Fruit fly (Drosophila melanogaster) whole organism, embryonic: Measurements from ENCODE around the gene CG4972.

ENCODE experiments used
- Bgb ChIP-seq: fragments of 200-800 bp; sonication (Bioruptor generic); IDR thresholded peaks from 2 replicates; pipeline ENCODE4 v1.3.6; 2022; ENCODE audit warnings: missing biosample characterization, missing genetic modification characterization; ENCODE audit not compliant: partially characterized antibody
- CG10543 ChIP-seq: fragments of 200-800 bp; sonication (Bioruptor generic); optimal IDR thresholded peaks from 3 replicates; lab custom pipeline; 2017; ENCODE audit warnings: missing biosample characterization, mild to moderate bottlenecking, missing genetic modification characterization, moderate library complexity
- CG10654 ChIP-seq: fragments of 200-800 bp; sonication (Bioruptor generic); optimal IDR thresholded peaks from 2 replicates; lab custom pipeline; 2016; ENCODE audit warnings: missing biosample characterization, missing genetic modification characterization
- CG12942 ChIP-seq: fragments of 200-800 bp; sonication (Bioruptor generic); optimal IDR thresholded peaks from 3 replicates; lab custom pipeline; 2016; ENCODE audit warnings: missing biosample characterization, missing genetic modification characterization
- CG13424 ChIP-seq: fragments of 200-800 bp; sonication (Bioruptor generic); optimal IDR thresholded peaks from 2 replicates; lab custom pipeline; 2019; ENCODE audit warnings: missing biosample characterization, mild to moderate bottlenecking, missing genetic modification characterization, moderate library complexity
- CG14667 ChIP-seq: fragments of 200-800 bp; sonication (Bioruptor generic); IDR thresholded peaks from 2 replicates; pipeline ENCODE4 v1.3.6; 2022; ENCODE audit warnings: missing biosample characterization, missing genetic modification characterization
- CG15479 ChIP-seq: fragments of 200-800 bp; sonication (Bioruptor generic); optimal IDR thresholded peaks from 3 replicates; lab custom pipeline; 2019; ENCODE audit warnings: missing biosample characterization, mild to moderate bottlenecking, missing genetic modification characterization, moderate library complexity
- CG15514 ChIP-seq: fragments of 200-800 bp; sonication (Bioruptor generic); optimal IDR thresholded peaks from 3 replicates; lab custom pipeline; 2017; ENCODE audit warnings: missing biosample characterization, missing genetic modification characterization, mild to moderate bottlenecking, moderate library complexity, missing genetic modification reagents
- CG15601 ChIP-seq: fragments of 200-800 bp; sonication (Bioruptor generic); optimal IDR thresholded peaks from 3 replicates; lab custom pipeline; 2019; ENCODE audit warnings: missing biosample characterization, mild to moderate bottlenecking, missing genetic modification characterization, moderate library complexity
- CG17361 ChIP-seq: fragments of 200-800 bp; sonication (Bioruptor generic); IDR thresholded peaks from 3 replicates; pipeline ENCODE4 v1.3.6; 2022; ENCODE audit warnings: missing biosample characterization, missing genetic modification characterization
- CG18262 ChIP-seq: fragments of 200-800 bp; optimal IDR thresholded peaks from 3 replicates; lab custom pipeline; 2019; ENCODE audit warnings: missing biosample characterization, mild to moderate bottlenecking, missing genetic modification characterization, moderate library complexity
- CG2129 ChIP-seq: fragments of 200-800 bp; sonication (Bioruptor generic); IDR thresholded peaks from 2 replicates; pipeline ENCODE4 v1.3.6; 2022; ENCODE audit warnings: missing biosample characterization, missing genetic modification characterization; ENCODE audit not compliant: partially characterized antibody
- CG2712 ChIP-seq: fragments of 200-800 bp; optimal IDR thresholded peaks from 3 replicates; lab custom pipeline; 2019; ENCODE audit warnings: missing biosample characterization, mild to moderate bottlenecking, missing genetic modification characterization, moderate library complexity
- CG7928 ChIP-seq: fragments of 200-800 bp; sonication (Bioruptor generic); optimal IDR thresholded peaks from 2 replicates; lab custom pipeline; 2017; ENCODE audit warnings: missing biosample characterization, mild to moderate bottlenecking, missing genetic modification characterization
- CG8281 ChIP-seq: fragments of 200-800 bp; sonication (Bioruptor generic); optimal IDR thresholded peaks from 2 replicates; lab custom pipeline; 2018; ENCODE audit warnings: missing biosample characterization, mild to moderate bottlenecking, missing genetic modification characterization, moderate library complexity
- CG8924 ChIP-seq: fragments of 200-800 bp; optimal IDR thresholded peaks from 3 replicates; lab custom pipeline; 2019; ENCODE audit warnings: missing biosample characterization, mild to moderate bottlenecking, missing genetic modification characterization, moderate library complexity
- CG9797 ChIP-seq: fragments of 200-800 bp; sonication (Bioruptor generic); optimal IDR thresholded peaks from 3 replicates; lab custom pipeline; 2018; ENCODE audit warnings: missing biosample characterization, mild to moderate bottlenecking, missing genetic modification characterization
- CG9932 ChIP-seq: fragments of 200-800 bp; sonication (Bioruptor generic); IDR thresholded peaks from 2 replicates; pipeline ENCODE4 v1.3.6; 2022; ENCODE audit warnings: missing biosample characterization, missing genetic modification characterization
- CoRest ChIP-seq: fragments of 200-800 bp; sonication (Bioruptor generic); optimal IDR thresholded peaks from 3 replicates; lab custom pipeline; 2018; ENCODE audit warnings: missing biosample characterization, mild to moderate bottlenecking, missing genetic modification characterization, moderate library complexity
- Dek ChIP-seq: fragments of 200-800 bp; sonication (Bioruptor generic); optimal IDR thresholded peaks from 3 replicates; lab custom pipeline; 2019; ENCODE audit warnings: missing biosample characterization, mild to moderate bottlenecking, missing genetic modification characterization, moderate library complexity
- Fer2 ChIP-seq: fragments of 200-800 bp; sonication (Bioruptor generic); optimal IDR thresholded peaks from 2 replicates; lab custom pipeline; 2018; ENCODE audit warnings: missing biosample characterization, mild to moderate bottlenecking, missing genetic modification characterization, moderate library complexity
- Fer3 ChIP-seq: fragments of 200-800 bp; sonication (Bioruptor generic); optimal IDR thresholded peaks from 2 replicates; lab custom pipeline; 2018; ENCODE audit warnings: missing biosample characterization, mild to moderate bottlenecking, missing genetic modification characterization, moderate library complexity
- HmgZ ChIP-seq: fragments of 200-800 bp; sonication (Bioruptor generic); optimal IDR thresholded peaks from 2 replicates; lab custom pipeline; 2018; ENCODE audit warnings: missing biosample characterization, mild to moderate bottlenecking, missing genetic modification characterization
- Lim3 ChIP-seq: fragments of 200-800 bp; sonication (Bioruptor generic); IDR thresholded peaks from 2 replicates; pipeline ENCODE4 v1.3.6; 2022; ENCODE audit warnings: missing biosample characterization, missing genetic modification characterization
- MESR4 ChIP-seq: fragments of 200-800 bp; sonication (Bioruptor generic); optimal IDR thresholded peaks from 2 replicates; lab custom pipeline; 2018; ENCODE audit warnings: missing biosample characterization, mild to moderate bottlenecking, missing genetic modification characterization, moderate library complexity
- Myb ChIP-seq: fragments of 200-800 bp; sonication (Bioruptor generic); optimal IDR thresholded peaks from 2 replicates; lab custom pipeline; 2016; ENCODE audit warnings: missing biosample characterization, missing genetic modification characterization
- Nf-YC ChIP-seq: fragments of 200-800 bp; optimal IDR thresholded peaks from 3 replicates; lab custom pipeline; 2019; ENCODE audit warnings: missing biosample characterization, mild to moderate bottlenecking, missing genetic modification characterization, moderate library complexity
- PHDP ChIP-seq: fragments of 200-800 bp; sonication (Bioruptor generic); optimal IDR thresholded peaks from 3 replicates; lab custom pipeline; 2018; ENCODE audit warnings: missing biosample characterization, mild to moderate bottlenecking, missing genetic modification characterization, moderate library complexity
- Pdp1 ChIP-seq, 2 experiments: fragments of 200-800 bp; sonication (Bioruptor generic); optimal IDR thresholded peaks; 3 replicates each; lab custom pipeline; 2016; ENCODE audit warnings: missing biosample characterization in 2 of 2, missing genetic modification characterization in 2 of 2, mild to moderate bottlenecking in 1 of 2, moderate library complexity in 1 of 2
- Rx ChIP-seq: fragments of 200-800 bp; sonication (Bioruptor generic); IDR thresholded peaks from 2 replicates; pipeline ENCODE4 v1.3.6; 2022; ENCODE audit warnings: missing biosample characterization, missing genetic modification characterization
- Sin3A ChIP-seq: fragments of >200 bp; optimal IDR thresholded peaks from 2 replicates; lab custom pipeline; 2018
- Sry-β ChIP-seq: fragments of 200-800 bp; sonication (Bioruptor generic); optimal IDR thresholded peaks from 2 replicates; lab custom pipeline; 2018; ENCODE audit warnings: missing biosample characterization, mild to moderate bottlenecking, missing genetic modification characterization, moderate library complexity
- Tbp ChIP-seq: fragments of >200 bp; optimal IDR thresholded peaks from 2 replicates; lab custom pipeline; 2018; ENCODE audit warnings: missing biosample characterization, missing genetic modification characterization
- aop ChIP-seq: fragments of 200-800 bp; sonication (Bioruptor generic); IDR thresholded peaks from 2 replicates; pipeline ENCODE4 v1.3.6; 2022; ENCODE audit warnings: missing biosample characterization, missing genetic modification characterization
- chinmo ChIP-seq: fragments of 200-800 bp; sonication (Bioruptor generic); IDR thresholded peaks from 4 replicates; pipeline ENCODE4 v1.3.6; 2022; ENCODE audit warnings: missing biosample characterization, missing genetic modification characterization; ENCODE audit not compliant: partially characterized antibody
- crc ChIP-seq: fragments of 200-800 bp; sonication (Bioruptor generic); optimal IDR thresholded peaks from 2 replicates; lab custom pipeline; 2016; ENCODE audit warnings: missing biosample characterization, missing genetic modification characterization
- en ChIP-seq: fragments of 200-800 bp; sonication (Bioruptor generic); optimal IDR thresholded peaks from 2 replicates; lab custom pipeline; 2016; ENCODE audit warnings: missing biosample characterization, missing genetic modification characterization
- exex ChIP-seq: fragments of 200-800 bp; sonication (Bioruptor generic); optimal IDR thresholded peaks from 4 replicates; lab custom pipeline; 2018; ENCODE audit warnings: missing biosample characterization, mild to moderate bottlenecking, missing genetic modification characterization, moderate library complexity
- hbn ChIP-seq: fragments of 200-800 bp; sonication (Bioruptor generic); IDR thresholded peaks from 2 replicates; pipeline ENCODE4 v1.3.6; 2022; ENCODE audit warnings: missing biosample characterization, missing genetic modification characterization; ENCODE audit not compliant: partially characterized antibody
- inv ChIP-seq: fragments of 200-800 bp; sonication (Bioruptor generic); IDR thresholded peaks from 2 replicates; pipeline ENCODE4 v1.3.6; 2022; ENCODE audit warnings: missing biosample characterization, missing genetic modification characterization; ENCODE audit not compliant: partially characterized antibody
- kni ChIP-seq: fragments of 200-800 bp; sonication (Bioruptor generic); optimal IDR thresholded peaks from 3 replicates; lab custom pipeline; 2017; ENCODE audit warnings: mild to moderate bottlenecking, missing biosample characterization, missing genetic modification reagents, missing genetic modification characterization
- knrl ChIP-seq: fragments of 200-800 bp; sonication (Bioruptor generic); IDR thresholded peaks from 3 replicates; pipeline ENCODE4 v1.3.6; 2022; ENCODE audit warnings: missing biosample characterization, missing genetic modification characterization; ENCODE audit not compliant: partially characterized antibody
- nmo ChIP-seq: fragments of 200-800 bp; sonication (Bioruptor generic); optimal IDR thresholded peaks from 2 replicates; lab custom pipeline; 2018; ENCODE audit warnings: missing biosample characterization, mild to moderate bottlenecking, missing genetic modification characterization, moderate library complexity
- sim ChIP-seq: fragments of 200-800 bp; sonication (Bioruptor generic); IDR thresholded peaks from 2 replicates; pipeline ENCODE4 v1.3.6; 2022; ENCODE audit warnings: missing biosample characterization, missing genetic modification characterization
- trem ChIP-seq: fragments of 200-800 bp; optimal IDR thresholded peaks from 3 replicates; lab custom pipeline; 2019; ENCODE audit warnings: missing biosample characterization, mild to moderate bottlenecking, missing genetic modification characterization, moderate library complexity
- zen ChIP-seq: fragments of 200-800 bp; sonication (Bioruptor generic); optimal IDR thresholded peaks from 3 replicates; lab custom pipeline; 2018; ENCODE audit warnings: missing biosample characterization, mild to moderate bottlenecking, missing genetic modification characterization, moderate library complexity
- zfh2 ChIP-seq: fragments of 200-800 bp; sonication (Bioruptor generic); optimal IDR thresholded peaks from 2 replicates; lab custom pipeline; 2016; ENCODE audit warnings: missing biosample characterization, missing genetic modification characterization

The CG4972 gene

DNA sequence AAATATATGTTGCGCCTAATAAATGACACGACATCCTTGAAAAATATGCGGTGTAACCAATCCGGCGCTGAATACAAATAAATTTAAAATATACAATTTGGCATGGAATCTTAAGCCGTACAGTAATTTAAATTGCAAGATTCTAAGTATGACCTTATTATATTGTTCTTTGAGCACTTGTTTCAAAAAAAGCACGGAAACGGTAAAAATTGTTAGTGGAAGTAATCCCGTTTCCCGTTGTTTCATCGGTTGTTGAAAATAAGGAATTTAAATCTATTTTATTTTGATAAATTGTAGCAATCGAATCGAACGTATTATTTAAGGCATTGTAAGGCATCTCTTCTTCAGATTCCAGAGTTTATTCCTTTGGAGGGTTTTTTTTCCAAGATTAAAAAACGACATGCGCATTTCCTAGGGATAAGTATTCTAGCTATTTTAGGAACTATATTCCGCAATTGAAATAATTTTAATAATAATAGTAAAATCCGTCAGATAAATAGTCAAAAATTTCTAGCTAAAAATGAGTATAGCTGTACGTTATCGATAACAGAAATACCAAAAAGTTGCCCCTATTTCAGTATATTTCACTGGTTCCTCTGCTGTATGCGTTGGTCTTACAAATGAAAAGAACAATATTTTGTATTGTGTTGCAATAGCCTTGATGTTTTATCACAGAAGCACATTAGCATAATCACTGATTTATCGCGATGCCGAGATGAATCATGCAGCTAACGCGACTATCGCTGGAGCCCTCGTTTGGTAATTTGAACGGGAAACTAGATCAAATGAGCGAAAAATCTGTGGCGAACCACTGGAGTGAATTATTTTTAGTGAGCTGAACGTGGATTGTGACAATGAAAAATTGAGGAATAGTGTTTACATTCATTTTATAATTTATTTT, 18.7 kb downstream of the CG4972 start, which contains the start of gene GATAd (continued):
- peak; percentile 3 for TF ChIP-seq Sin3A (lab: Kevin White, UChicago)
- TF ChIP-seq CG10543 (GFP tag; lab: Kevin White, UChicago) = peak; percentile 19
- peak; percentile 87 for TF ChIP-seq Sry-β (GFP tag; lab: Kevin White, UChicago)
- TF ChIP-seq CG2129 (GFP tag; lab: Robert Waterston, UW) = no peak
- TF ChIP-seq Pdp1 (GFP tag; optimal IDR thresholded peaks at IDR 0.05; lab: Kevin White, UChicago) = peak in 1 of 2 experiments; percentile 2
- TF ChIP-seq CG13424 (tag; lab: Kevin White, UChicago) = peak; percentile 21
- no peak for TF ChIP-seq zfh2
- no peak for TF ChIP-seq hbn (GFP tag; lab: Robert Waterston, UW)
- TF ChIP-seq CoRest (tag; lab: Kevin White, UChicago) = peak; percentile 24
- peak; percentile 25 for TF ChIP-seq nmo
- TF ChIP-seq kni = peak; percentile 99
- TF ChIP-seq Fer2 (tag; lab: Kevin White, UChicago) = no peak
- no peak for TF ChIP-seq CG10654 (GFP tag; lab: Kevin White, UChicago)
- TF ChIP-seq inv = peak; percentile 20; the same call in 1 of the 2 replicates
- no peak for TF ChIP-seq Fer3 (tag; lab: Kevin White, UChicago)
- TF ChIP-seq Bgb (GFP tag; lab: Robert Waterston, UW) = 0 out of 2 replicates have a peak, but pooled peaks have one; percentile 26
- peak; percentile 52 for TF ChIP-seq trem (tag; lab: Kevin White, UChicago)
- peak; percentile 64 for TF ChIP-seq CG15479 (GFP tag; lab: Kevin White, UChicago)
- no peak for TF ChIP-seq Lim3
- peak; percentile 23 for TF ChIP-seq zen (tag; lab: Kevin White, UChicago)
- peak; percentile 64 for TF ChIP-seq Tbp (GFP tag; lab: Kevin White, UChicago)
- TF ChIP-seq knrl (GFP tag; lab: Robert Waterston, UW) = 0 out of 3 replicates have a peak, but pooled peaks have one; percentile 37
- TF ChIP-seq CG12942 (GFP tag; lab: Kevin White, UChicago) = no peak
- peak; percentile 15 for TF ChIP-seq Dek (tag; lab: Kevin White, UChicago)
- no peak for TF ChIP-seq sim (GFP tag; lab: Robert Waterston, UW)
- TF ChIP-seq Nf-YC (tag; lab: Kevin White, UChicago) = peak; percentile 38
- no peak for TF ChIP-seq CG15601
- peak; percentile 46 for TF ChIP-seq CG2712 (tag; lab: Kevin White, UChicago)
- TF ChIP-seq aop (GFP tag; lab: Robert Waterston, UW) = no peak
- TF ChIP-seq CG8281 = peak; percentile 79
- TF ChIP-seq Myb = peak; percentile 30
- TF ChIP-seq HmgZ (tag; lab: Kevin White, UChicago) = peak; percentile 51
- no peak for TF ChIP-seq en (GFP tag; lab: Kevin White, UChicago)
- peak; percentile 52 for TF ChIP-seq CG9797 (GFP tag; lab: Kevin White, UChicago)
- TF ChIP-seq Rx (GFP tag; lab: Robert Waterston, UW) = no peak
- TF ChIP-seq CG14667 = no peak
- TF ChIP-seq CG18262 (tag; lab: Kevin White, UChicago) = peak; percentile 4
- TF ChIP-seq MESR4 (GFP tag; lab: Kevin White, UChicago) = peak; percentile 86
- peak; percentile 46 for TF ChIP-seq CG8924
- peak; percentile 99 for TF ChIP-seq CG15514 (GFP tag; lab: Kevin White, UChicago)
- TF ChIP-seq crc = no peak
- peak; percentile 19 for TF ChIP-seq PHDP (tag; lab: Kevin White, UChicago)
- 0 out of 3 replicates have a peak, but pooled peaks have one; percentile 5 for TF ChIP-seq CG17361 (GFP tag; lab: Robert Waterston, UW)
- peak; percentile 88 for TF ChIP-seq CG7928 (GFP tag; lab: Kevin White, UChicago)
- peak; percentile 18 for TF ChIP-seq exex
- peak; percentile 74; the same call in 1 of the 4 replicates for TF ChIP-seq chinmo
- 0 out of 2 replicates have a peak, but pooled peaks have one; percentile 26 for TF ChIP-seq CG9932 (GFP tag; lab: Robert Waterston, UW)
